Fruit fly (Drosophila melanogaster) ovary, adult (tissue): Measurements from ENCODE around the gene CG42512.

Experiments used
- CG17801 ChIP-seq: fragments of 200-800 bp; optimal IDR thresholded peaks from 2 replicates; lab custom pipeline; 2019; ENCODE audit warnings: missing biosample characterization, mild to moderate bottlenecking, missing genetic modification characterization, moderate library complexity; ENCODE audit not compliant: partially characterized antibody

Gene CG42512

DNA sequence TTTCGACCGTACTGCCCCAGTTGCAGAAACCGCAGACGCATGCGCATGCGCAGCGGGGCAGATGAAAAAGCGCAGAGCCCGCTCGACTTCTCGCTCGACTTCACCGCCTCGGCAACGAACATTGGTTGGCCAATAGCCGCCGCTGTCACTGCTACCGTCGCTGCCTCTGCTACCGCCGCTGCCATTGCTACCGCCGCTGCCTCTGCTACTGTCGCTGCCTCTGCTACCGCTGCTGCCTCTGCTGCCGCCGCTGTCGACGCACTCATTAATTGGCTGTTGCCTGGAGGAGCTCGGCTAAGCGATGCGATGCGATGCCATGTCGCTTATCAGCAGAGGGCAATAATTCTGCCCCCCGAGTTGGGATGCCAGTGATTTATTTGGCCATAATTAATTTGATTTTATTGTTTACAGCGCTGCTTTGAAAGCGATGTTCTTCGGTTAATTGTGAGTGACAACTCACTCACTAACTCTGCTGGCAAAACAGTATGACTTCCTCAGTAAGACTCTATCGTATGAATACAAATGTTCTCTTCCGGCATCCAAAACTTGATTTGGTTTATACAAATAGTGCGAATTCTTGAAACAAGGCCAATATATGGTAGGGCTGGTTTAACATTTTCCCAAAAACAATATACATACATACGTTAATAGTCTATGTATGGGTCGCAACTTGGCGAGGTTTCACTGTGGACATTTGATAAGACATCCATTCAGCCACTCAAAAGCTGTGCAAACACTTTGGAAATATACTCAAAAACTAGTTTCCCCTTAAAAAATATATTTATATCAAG, 19.7 kb downstream of the CG42512 start:
- no peak for TF ChIP-seq CG17801 (GFP tag; lab: Kevin White, UChicago)

DNA sequence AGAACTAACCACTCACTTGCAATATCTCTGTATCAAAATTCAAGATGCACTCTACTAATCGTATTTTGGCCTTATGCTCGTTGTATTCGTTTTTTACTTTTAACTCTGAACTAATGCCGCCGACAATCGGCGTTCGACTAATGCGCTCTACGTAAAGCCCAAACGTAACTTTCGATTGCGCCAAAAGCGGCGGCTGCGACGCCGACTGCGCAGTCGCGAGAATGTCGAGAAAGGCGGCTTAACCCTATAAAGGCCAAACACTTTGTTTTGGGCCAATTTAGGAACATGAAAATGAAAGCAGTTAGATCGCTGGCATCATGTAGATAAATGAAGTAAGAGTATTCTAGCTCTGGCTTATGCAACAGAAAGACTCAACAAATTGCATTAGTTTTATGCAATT, 21.7 kb downstream of the CG42512 start:
- TF ChIP-seq CG17801 (GFP tag; lab: Kevin White, UChicago) = no peak

DNA sequence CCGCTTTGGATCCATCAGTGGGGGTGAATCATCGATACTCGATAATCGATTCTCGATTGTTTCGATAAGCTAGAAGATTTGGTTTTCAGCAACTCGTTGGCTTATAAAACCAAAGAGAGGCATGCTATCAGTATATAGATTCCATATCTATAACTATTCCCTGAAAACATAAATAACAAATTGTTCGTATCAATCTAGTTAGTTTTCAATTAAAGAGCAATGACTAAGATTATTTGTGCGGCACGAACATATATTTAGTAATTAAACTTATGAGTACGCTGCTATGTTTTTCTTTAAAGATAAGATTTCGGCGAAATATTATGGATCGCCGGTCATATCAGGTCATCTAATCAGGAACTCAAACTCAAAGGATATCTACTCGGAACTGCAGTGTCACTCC, 23.4 kb downstream of the CG42512 start:
- no peak for TF ChIP-seq CG17801 (GFP tag; lab: Kevin White, UChicago)

DNA sequence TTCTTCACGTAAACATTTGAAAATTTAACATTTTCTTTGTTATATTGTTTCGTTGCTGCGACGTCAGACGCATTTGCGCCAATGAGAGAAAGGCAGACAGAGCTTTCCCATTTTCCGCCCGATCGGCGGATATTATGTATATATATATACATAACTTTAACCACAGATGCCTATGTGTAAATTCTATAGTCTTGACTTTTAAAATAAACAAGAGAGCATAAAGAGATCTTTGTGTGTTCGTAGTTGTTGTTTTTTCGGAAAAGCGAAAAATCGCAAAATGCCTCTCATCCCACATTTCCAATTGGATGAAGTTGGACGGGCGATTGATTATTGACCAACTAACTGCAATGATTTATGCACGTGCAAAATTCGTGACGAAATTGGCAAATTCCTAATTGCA, 25.5 kb downstream of the CG42512 start, which contains the start of gene CG13012:
Gene CG13012 (minus strand): TSS at position 101 of the 400 bp plus-strand sequence.
- no peak for TF ChIP-seq CG17801 (GFP tag; lab: Kevin White, UChicago)

DNA sequence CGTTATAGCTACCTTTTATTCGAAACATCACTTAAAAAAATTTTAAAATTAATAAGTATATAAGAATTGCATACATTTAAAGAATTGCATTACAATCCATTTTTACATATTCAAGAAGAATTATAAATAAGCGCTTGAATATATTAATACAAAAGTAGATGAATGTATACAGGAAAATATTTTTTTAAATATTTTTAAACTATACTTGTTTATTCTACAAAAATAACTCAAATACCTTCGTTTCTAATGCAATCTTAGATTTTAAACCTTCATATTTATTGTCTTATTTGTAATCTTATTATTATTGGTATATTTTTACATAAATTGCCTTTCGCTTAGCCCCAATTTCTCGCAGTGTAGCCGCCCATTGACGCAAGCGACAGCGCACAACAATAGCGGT, 26.0 kb downstream of the CG42512 start:
- no peak for TF ChIP-seq CG17801 (GFP tag; lab: Kevin White, UChicago)

DNA sequence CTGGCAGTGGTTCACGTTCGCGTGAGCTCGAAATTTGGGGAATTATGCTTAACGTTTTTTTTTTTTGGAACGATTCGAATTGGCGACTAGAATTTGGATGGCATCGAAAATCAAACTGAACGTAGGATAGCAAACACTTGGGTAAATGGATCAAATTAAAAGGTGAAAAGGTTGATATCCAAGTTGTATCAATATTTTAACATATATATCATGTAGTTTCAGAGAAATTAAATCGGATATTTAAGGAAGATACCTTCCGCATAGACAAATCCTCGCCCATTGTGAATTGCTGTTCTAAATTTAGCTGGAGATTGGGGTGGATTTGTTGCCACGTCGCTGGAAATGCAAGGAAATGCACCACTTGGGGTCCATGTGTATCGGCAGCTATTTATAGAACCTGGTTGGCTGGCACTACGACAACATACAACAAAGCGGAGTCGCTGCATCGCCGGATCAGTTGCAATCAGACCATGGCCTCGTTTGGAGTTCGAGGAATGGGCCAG, 27.7 kb downstream of the CG42512 start, which contains the start of the genes CG13010 and sing:
Gene CG13010 (minus strand): TSS at position 101 of the 503 bp plus-strand sequence.
Gene sing (plus strand): TSS at position 453 of the 503 bp plus-strand sequence.
- TF ChIP-seq CG17801 (GFP tag; lab: Kevin White, UChicago) = no peak

DNA sequence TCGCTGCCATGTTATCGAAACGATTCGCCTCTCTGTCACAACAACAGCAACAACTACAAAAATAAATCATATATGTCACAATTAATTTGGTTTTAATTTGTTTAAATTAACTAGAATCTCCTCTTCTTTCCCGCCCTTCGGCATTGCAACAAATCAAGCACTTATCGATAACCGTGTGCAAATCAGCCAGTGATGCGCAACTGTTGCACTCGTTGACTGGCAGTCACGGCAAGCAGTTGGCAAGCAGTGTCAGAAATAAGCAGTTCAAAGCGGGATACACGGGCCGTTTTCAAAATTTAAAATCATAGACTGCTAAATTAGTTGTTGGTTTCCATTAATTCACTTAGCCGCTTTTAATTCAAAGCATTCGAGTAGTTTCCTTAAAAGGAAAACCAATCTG, 32.6 kb downstream of the CG42512 start, which contains the start of gene Axs:
Gene Axs (minus strand): TSS at position 131 of the 400 bp plus-strand sequence.
- no peak for TF ChIP-seq CG17801 (GFP tag; lab: Kevin White, UChicago)

DNA sequence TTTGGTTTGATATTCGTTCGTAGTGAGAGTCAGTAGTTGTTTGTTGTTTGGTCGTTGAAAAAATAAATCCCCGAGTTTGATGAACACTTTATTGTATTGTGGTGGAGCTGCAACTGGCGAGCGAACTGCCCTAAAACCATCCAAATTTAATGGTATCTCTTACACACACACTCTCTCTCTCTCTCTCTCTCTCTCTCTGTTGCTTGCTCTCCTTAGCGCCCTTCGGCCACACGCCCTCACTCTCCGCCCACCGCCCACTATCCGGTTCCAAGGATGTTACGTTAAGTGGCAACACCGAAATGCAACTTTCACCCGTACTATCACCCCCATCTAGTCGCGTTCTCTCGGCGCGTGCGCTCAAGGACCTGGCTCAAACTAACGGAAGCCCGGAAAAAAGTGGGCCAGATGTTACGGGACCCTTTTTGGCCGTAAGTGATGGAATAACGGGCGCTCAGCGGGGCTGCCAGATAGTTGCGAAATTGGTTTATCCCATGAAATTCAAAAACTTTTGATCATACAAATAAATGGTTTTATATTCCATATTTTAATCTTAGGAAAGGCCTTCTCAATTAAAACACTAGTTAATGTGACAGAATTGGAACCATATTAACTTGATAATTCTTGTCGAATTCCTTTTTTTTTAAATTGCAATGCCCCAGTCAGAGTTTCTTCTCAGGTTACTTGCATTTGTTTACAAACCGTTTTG, 36.4 kb downstream of the CG42512 start:
- no peak for TF ChIP-seq CG17801 (GFP tag; lab: Kevin White, UChicago)

DNA sequence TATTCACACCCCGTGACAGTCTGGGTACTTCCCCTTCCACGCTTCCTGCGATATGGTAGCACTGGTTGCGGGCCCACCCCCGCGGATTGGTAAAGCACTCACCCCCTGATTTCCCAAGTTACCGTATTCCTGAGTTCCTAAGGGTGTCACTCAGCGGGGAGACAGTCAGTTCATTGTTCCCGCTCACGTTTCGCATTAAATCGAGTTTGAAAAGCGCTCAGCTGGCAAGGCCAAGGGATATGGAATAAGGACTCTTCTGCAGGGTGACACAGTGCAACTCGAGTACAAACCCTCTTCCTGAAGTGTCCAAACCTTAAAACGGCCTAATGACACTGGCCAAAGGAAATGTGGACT, 36.9 kb downstream of the CG42512 start:
- no peak for TF ChIP-seq CG17801 (GFP tag; lab: Kevin White, UChicago)

DNA sequence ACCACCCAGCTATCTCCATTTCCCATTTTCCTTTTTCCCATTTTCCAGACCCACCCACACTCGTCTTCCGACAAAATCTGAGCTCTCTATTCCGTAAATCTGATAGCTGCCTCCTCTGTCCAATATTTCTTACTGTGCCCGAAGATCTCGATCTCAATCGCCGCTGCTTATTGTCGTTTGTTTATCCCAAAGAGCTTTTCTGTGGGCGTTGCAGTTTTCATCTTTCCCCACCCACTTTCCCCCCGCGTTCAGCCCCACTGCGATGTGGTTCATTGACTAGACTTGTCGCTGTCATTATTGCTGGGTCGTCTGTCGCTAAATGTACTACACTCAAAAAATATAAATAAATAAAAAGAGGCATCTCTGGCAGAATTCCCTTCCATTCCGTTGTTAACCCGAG, 38.2 kb downstream of the CG42512 start:
- no peak for TF ChIP-seq CG17801 (GFP tag; lab: Kevin White, UChicago)

DNA sequence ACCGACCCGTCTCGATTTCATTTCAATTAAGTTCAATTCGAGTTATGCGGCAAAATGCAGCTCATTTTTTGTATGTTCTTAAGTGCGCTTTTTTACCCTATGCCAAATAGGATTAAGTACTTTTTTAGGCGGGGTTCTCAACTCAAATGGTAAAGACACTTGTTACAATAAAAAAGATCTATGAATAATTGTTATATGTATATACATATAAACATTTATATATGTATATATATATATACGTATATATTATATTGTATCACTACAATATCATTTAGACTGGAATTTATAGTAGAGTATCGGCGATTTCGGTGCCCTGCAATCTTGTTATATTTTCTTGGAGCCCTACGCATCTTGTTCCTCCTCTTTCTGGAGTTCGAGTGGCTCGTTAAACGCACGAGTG, 38.8 kb downstream of the CG42512 start:
- TF ChIP-seq CG17801 (GFP tag; lab: Kevin White, UChicago) = no peak

DNA sequence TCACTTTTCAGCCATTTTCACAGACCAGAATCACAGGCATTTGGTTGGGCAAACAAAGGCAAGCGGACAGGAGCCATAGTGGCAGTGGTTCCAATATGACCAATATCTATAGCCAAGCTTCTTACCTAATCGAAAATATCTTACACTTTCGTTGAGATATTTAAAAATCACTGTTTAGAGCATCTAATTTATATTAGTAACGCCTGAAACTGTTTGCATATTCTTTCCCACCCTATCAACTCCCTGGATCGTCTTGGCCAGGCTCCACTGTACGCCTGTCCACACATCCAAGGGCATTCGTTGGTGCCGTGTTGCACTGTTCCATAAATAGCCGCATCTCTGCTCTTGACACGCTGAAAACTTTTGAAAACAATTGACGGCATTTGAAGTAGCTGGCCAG, 39.3 kb downstream of the CG42512 start:
- TF ChIP-seq CG17801 (GFP tag; lab: Kevin White, UChicago) = no peak

DNA sequence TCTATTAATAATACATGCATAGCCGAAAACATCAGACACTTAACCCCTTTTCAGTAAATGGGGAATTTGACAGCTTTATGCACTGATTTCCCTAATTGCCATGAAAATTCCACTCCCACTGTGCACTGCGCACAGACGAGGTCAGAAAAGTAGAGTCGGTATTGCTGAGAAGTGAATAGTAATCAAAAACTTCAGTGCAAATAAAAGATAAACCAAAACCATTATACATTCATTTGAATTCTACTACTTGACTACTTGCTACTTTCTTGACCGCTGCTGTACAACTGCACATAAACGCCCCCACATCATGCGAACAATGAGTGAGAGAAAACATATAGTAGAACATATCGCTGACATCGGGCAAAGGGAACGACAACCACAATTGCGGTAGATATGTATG, 40.3 kb downstream of the CG42512 start:
- TF ChIP-seq CG17801 (GFP tag; lab: Kevin White, UChicago) = peak; percentile 49

DNA sequence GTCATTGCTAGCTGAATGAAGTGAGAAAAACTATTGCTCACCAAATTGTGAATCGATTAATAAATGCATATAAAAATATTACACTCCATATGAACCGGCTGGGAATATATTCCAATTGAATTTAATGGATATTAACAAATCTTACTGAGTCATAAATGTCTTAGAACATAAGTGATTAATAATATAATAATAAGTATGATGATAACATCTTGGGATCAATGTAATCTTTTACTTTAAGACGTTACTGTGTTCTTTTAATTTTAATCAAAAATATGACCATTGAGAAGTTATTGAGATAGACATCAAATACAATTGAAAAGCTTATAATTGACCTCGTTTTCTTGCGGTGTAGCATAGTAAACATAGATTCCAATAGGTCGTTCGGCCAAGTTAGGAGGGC, 41.1 kb downstream of the CG42512 start:
- no peak for TF ChIP-seq CG17801 (GFP tag; lab: Kevin White, UChicago)

DNA sequence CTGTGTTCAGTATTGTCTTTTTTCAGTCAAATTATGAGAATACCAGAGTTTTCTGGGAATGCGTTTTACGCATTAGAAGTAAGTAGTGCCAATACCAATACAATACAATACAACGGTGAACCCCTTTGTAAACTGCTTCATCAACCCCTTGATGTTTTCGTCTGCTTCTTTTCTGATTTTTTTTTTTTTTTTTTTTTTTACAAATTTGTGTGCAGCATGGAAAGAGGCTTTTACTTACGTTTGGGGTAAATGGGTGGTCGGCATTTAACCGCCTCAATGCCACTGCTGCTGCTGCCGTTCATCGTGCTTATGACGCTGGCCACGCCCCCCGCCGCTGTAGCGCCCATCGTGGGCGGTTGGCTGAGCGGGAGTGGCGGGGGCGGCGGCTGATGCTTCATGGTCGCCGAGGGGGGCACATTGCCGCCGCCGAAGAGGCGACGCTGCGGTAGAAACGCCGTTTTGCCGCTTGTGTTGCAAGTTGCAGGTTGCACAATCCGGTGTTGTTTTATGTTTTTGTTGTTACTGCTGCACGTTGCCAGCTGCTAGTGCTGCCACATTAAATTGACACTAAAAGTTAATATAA, 42.7 kb downstream of the CG42512 start:
- no peak for TF ChIP-seq CG17801 (GFP tag; lab: Kevin White, UChicago)
